Worm (Caenorhabditis elegans) whole organism, late embryonic: ENCODE results near the gene T25G12.6.

ENCODE experiments used
- C38D4.7 ChIP-seq: fragments of 200-800 bp; sonication (Bioruptor generic); optimal IDR thresholded peaks from 2 replicates; lab custom pipeline; 2018; ENCODE audit warnings: mild to moderate bottlenecking, missing genetic modification characterization, moderate library complexity, missing compliant biosample characterization
- K02D7.2 ChIP-seq: sonication (generic microtip); optimal IDR thresholded peaks from 2 replicates; lab custom pipeline; 2017; ENCODE audit warnings: mild to moderate bottlenecking, missing genetic modification characterization, missing compliant biosample characterization
- T23F11.4 ChIP-seq: fragments of 200-800 bp; sonication (Bioruptor generic); optimal IDR thresholded peaks from 2 replicates; lab custom pipeline; 2018; ENCODE audit warnings: mild to moderate bottlenecking, missing genetic modification characterization, missing compliant biosample characterization
- ama-1 ChIP-seq: fragments of 150-350 bp; optimal IDR thresholded peaks from 2 replicates; lab custom pipeline; 2014
- ceh-18 ChIP-seq: sonication (generic microtip); optimal IDR thresholded peaks from 2 replicates; lab custom pipeline; 2016; ENCODE audit warnings: missing genetic modification characterization, missing compliant biosample characterization
- ceh-30 ChIP-seq: fragments of 150-350 bp; optimal IDR thresholded peaks from 2 replicates; lab custom pipeline; 2014; ENCODE audit warnings: missing biosample characterization, missing genetic modification characterization
- elt-2 ChIP-seq: sonication (generic microtip); optimal IDR thresholded peaks from 2 replicates; lab custom pipeline; 2016; ENCODE audit warnings: missing genetic modification reagents, missing genetic modification characterization, missing compliant biosample characterization
- elt-4 ChIP-seq: sonication (generic microtip); optimal IDR thresholded peaks from 2 replicates; lab custom pipeline; 2016; ENCODE audit warnings: missing genetic modification characterization, missing compliant biosample characterization
- fax-1 ChIP-seq: sonication (generic microtip); optimal IDR thresholded peaks from 2 replicates; lab custom pipeline; 2016; ENCODE audit warnings: missing genotype, missing genetic modification characterization, missing compliant biosample characterization
- hlh-30 ChIP-seq: sonication (generic microtip); optimal IDR thresholded peaks from 2 replicates; lab custom pipeline; 2017; ENCODE audit warnings: antibody characterized with exemption, missing genetic modification characterization, missing compliant biosample characterization; ENCODE audit not compliant: insufficient read depth
- nfya-1 ChIP-seq: sonication (generic microtip); optimal IDR thresholded peaks from 2 replicates; lab custom pipeline; 2017; ENCODE audit warnings: missing genetic modification characterization, mild to moderate bottlenecking, missing compliant biosample characterization, antibody characterized with exemption, moderate library complexity
- unc-55 ChIP-seq: sonication (generic microtip); optimal IDR thresholded peaks from 2 replicates; lab custom pipeline; 2017; ENCODE audit warnings: missing biosample characterization, missing genetic modification reagents, missing genetic modification characterization
- unc-86 ChIP-seq: sonication (generic microtip); optimal IDR thresholded peaks from 2 replicates; lab custom pipeline; 2016; ENCODE audit warnings: missing genetic modification characterization, missing compliant biosample characterization

DNA sequence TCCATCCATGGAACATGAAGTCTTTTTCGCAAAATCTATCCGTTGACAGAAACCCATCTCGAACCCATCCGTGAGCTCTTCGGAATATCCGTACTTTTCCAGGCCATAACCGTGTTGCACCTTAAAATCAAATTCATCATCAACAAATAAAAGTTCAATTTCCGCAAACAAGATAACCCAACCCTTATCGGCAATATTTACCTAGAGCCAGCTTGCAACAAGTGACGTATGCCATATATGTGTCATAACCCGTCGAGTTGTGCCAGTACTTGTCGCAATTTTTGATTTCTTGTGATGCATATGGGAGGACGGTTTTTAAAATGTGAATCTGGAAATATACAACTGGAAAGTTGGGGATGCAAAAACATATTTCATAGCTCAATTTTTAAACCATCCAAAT, 24.2 kb downstream of the T25G12.6 start:
- TF ChIP-seq ceh-18 (tag; lab: Kevin White, UChicago), result no peak
- no peak for TF ChIP-seq elt-4 (tag; lab: Kevin White, UChicago)
- no peak for TF ChIP-seq nfya-1
- no peak for TF ChIP-seq ceh-30 (tag; lab: Kevin White, UChicago)
- TF ChIP-seq unc-86 (tag; lab: Kevin White, UChicago), result no peak
- no peak for TF ChIP-seq hlh-30
- no peak for TF ChIP-seq K02D7.2 (tag; lab: Kevin White, UChicago)
- TF ChIP-seq fax-1 (tag; lab: Kevin White, UChicago), result no peak
- TF ChIP-seq unc-55, result no peak
- TF ChIP-seq elt-2, result no peak
- no peak for TF ChIP-seq T23F11.4 (GFP tag; lab: Kevin White, UChicago)
- TF ChIP-seq ama-1 (lab: Kevin White, UChicago), result no peak
- TF ChIP-seq C38D4.7, result no peak
